Fruit fly (Drosophila melanogaster) whole organism, embryonic: ENCODE data around the gene CG5003.

ENCODE experiments used
- CG10366 ChIP-seq: fragments of 200-800 bp; sonication (Bioruptor generic); IDR thresholded peaks from 2 replicates; pipeline ENCODE4 v1.3.6; 2022; ENCODE audit warnings: missing biosample characterization, missing genetic modification characterization
- CG10565 ChIP-seq: fragments of 200-800 bp; sonication (Bioruptor generic); optimal IDR thresholded peaks from 3 replicates; lab custom pipeline; 2016; ENCODE audit warnings: missing biosample characterization, mild to moderate bottlenecking, missing genetic modification characterization
- CG10979 ChIP-seq: fragments of 200-800 bp; sonication (Bioruptor generic); optimal IDR thresholded peaks from 2 replicates; lab custom pipeline; 2018; ENCODE audit warnings: missing biosample characterization, mild to moderate bottlenecking, missing genetic modification characterization, moderate library complexity
- CG11504 ChIP-seq: fragments of 200-800 bp; sonication (Bioruptor generic); optimal IDR thresholded peaks from 3 replicates; lab custom pipeline; 2019; ENCODE audit warnings: missing biosample characterization, mild to moderate bottlenecking, missing genetic modification characterization, moderate library complexity
- CG12299 ChIP-seq: fragments of 200-800 bp; sonication (Bioruptor generic); optimal IDR thresholded peaks from 2 replicates; lab custom pipeline; 2018; ENCODE audit warnings: missing biosample characterization, mild to moderate bottlenecking, missing genetic modification characterization
- CG12744 ChIP-seq: fragments of 200-800 bp; sonication (Bioruptor generic); optimal IDR thresholded peaks from 2 replicates; lab custom pipeline; 2016; ENCODE audit warnings: missing biosample characterization, missing genetic modification characterization
- CG13123 ChIP-seq: fragments of 200-800 bp; sonication (Bioruptor generic); optimal IDR thresholded peaks from 2 replicates; lab custom pipeline; 2016; ENCODE audit warnings: missing biosample characterization, missing genetic modification characterization
- CG14050 ChIP-seq: fragments of 200-800 bp; sonication (Bioruptor generic); IDR thresholded peaks from 3 replicates; pipeline ENCODE4 v1.3.6; 2022; ENCODE audit warnings: missing biosample characterization, missing genetic modification characterization
- CG1647 ChIP-seq: fragments of 200-800 bp; sonication (Bioruptor generic); optimal IDR thresholded peaks from 3 replicates; lab custom pipeline; 2016; ENCODE audit warnings: missing biosample characterization, missing genetic modification characterization
- CG16779 ChIP-seq: fragments of 200-800 bp; sonication (Bioruptor generic); IDR thresholded peaks from 2 replicates; pipeline ENCODE4 v1.3.6; 2022; ENCODE audit warnings: missing biosample characterization, missing genetic modification characterization
- CG2129 ChIP-seq: fragments of 200-800 bp; sonication (Bioruptor generic); IDR thresholded peaks from 2 replicates; pipeline ENCODE4 v1.3.6; 2022; ENCODE audit warnings: missing biosample characterization, missing genetic modification characterization; ENCODE audit not compliant: partially characterized antibody
- CG3065 ChIP-seq: fragments of 200-800 bp; sonication (Bioruptor generic); optimal IDR thresholded peaks from 2 replicates; lab custom pipeline; 2016; ENCODE audit warnings: missing biosample characterization, missing genetic modification characterization
- CG31388 ChIP-seq: fragments of 200-800 bp; sonication (Bioruptor generic); optimal IDR thresholded peaks from 2 replicates; lab custom pipeline; 2016; ENCODE audit warnings: missing biosample characterization, missing genetic modification characterization
- CG3838 ChIP-seq: fragments of 200-800 bp; sonication (Bioruptor generic); optimal IDR thresholded peaks from 3 replicates; lab custom pipeline; 2016; ENCODE audit warnings: missing biosample characterization, missing genetic modification characterization
- CG4328 ChIP-seq: fragments of 200-800 bp; sonication (Bioruptor generic); optimal IDR thresholded peaks from 3 replicates; lab custom pipeline; 2017; ENCODE audit warnings: missing biosample characterization, missing genetic modification reagents, missing genetic modification characterization
- CG7928 ChIP-seq: fragments of 200-800 bp; sonication (Bioruptor generic); optimal IDR thresholded peaks from 2 replicates; lab custom pipeline; 2017; ENCODE audit warnings: missing biosample characterization, mild to moderate bottlenecking, missing genetic modification characterization
- CG7987 ChIP-seq: fragments of 200-800 bp; sonication (Bioruptor generic); optimal IDR thresholded peaks from 2 replicates; lab custom pipeline; 2018; ENCODE audit warnings: missing biosample characterization, mild to moderate bottlenecking, missing genetic modification characterization, moderate library complexity
- CG8388 ChIP-seq: fragments of 200-800 bp; sonication (Bioruptor generic); optimal IDR thresholded peaks from 2 replicates; lab custom pipeline; 2019; ENCODE audit warnings: missing biosample characterization, mild to moderate bottlenecking, missing genetic modification characterization, moderate library complexity
- CG9215 ChIP-seq: fragments of 200-800 bp; sonication (Bioruptor generic); IDR thresholded peaks from 2 replicates; pipeline ENCODE4 v1.3.6; 2022; ENCODE audit warnings: missing biosample characterization, missing genetic modification characterization
- Camta ChIP-seq: fragments of 200-800 bp; sonication (Bioruptor generic); optimal IDR thresholded peaks from 2 replicates; lab custom pipeline; 2016; ENCODE audit warnings: missing biosample characterization, missing genetic modification characterization
- Dll ChIP-seq: fragments of 200-800 bp; sonication (Bioruptor generic); IDR thresholded peaks from 4 replicates; pipeline ENCODE4 v1.3.6; 2022; ENCODE audit warnings: missing biosample characterization, missing genetic modification characterization; ENCODE audit not compliant: partially characterized antibody
- Dref ChIP-seq: fragments of 200-800 bp; sonication (Bioruptor generic); IDR thresholded peaks from 2 replicates; pipeline ENCODE4 v1.3.6; 2022; ENCODE audit warnings: missing biosample characterization, missing genetic modification characterization
- Eip74EF ChIP-seq, 2 experiments: fragments of 200-800 bp in 1 of 2; fragments of >200 bp in 1 of 2; sonication (Bioruptor generic) in 1 of 2; optimal IDR thresholded peaks; 2 replicates each; lab custom pipeline; 2017 to 2019; ENCODE audit warnings: missing biosample characterization in 2 of 2, missing genetic modification characterization in 2 of 2, mild to moderate bottlenecking in 1 of 2, moderate library complexity in 1 of 2
- Elba2 ChIP-seq: fragments of 200-800 bp; sonication (Bioruptor generic); optimal IDR thresholded peaks from 3 replicates; lab custom pipeline; 2016; ENCODE audit warnings: missing biosample characterization, missing genetic modification characterization
- HLH4C ChIP-seq: fragments of 200-800 bp; sonication (Bioruptor generic); IDR thresholded peaks from 3 replicates; pipeline ENCODE4 v1.3.6; 2022; ENCODE audit warnings: missing biosample characterization, missing genetic modification characterization; ENCODE audit not compliant: partially characterized antibody
- HmgD ChIP-seq: fragments of 200-800 bp; sonication (Bioruptor generic); optimal IDR thresholded peaks from 3 replicates; lab custom pipeline; 2016; ENCODE audit warnings: missing biosample characterization, missing genetic modification characterization
- Hr3 ChIP-seq: fragments of 200-800 bp; sonication (Bioruptor generic); optimal IDR thresholded peaks from 3 replicates; lab custom pipeline; 2016; ENCODE audit warnings: missing biosample characterization, missing genetic modification characterization
- Hr51 ChIP-seq, 2 experiments: fragments of 200-800 bp; sonication (Bioruptor generic); optimal IDR thresholded peaks; 2 replicates in 1 of 2; 3 replicates in 1 of 2; lab custom pipeline; 2016 to 2018; ENCODE audit warnings: missing biosample characterization in 2 of 2, missing genetic modification characterization in 2 of 2, mild to moderate bottlenecking in 1 of 2, moderate library complexity in 1 of 2
- Kr ChIP-seq: fragments of 200-800 bp; sonication (Bioruptor generic); optimal IDR thresholded peaks from 2 replicates; lab custom pipeline; 2017; ENCODE audit warnings: missing biosample characterization, mild to moderate bottlenecking, missing genetic modification characterization
- MBD-R2 ChIP-seq: fragments of 200-800 bp; sonication (Bioruptor generic); IDR thresholded peaks from 2 replicates; pipeline ENCODE4 v1.3.6; 2022; ENCODE audit warnings: missing biosample characterization, missing genetic modification characterization
- MTF-1 ChIP-seq: fragments of 200-800 bp; sonication (Bioruptor generic); optimal IDR thresholded peaks from 2 replicates; lab custom pipeline; 2018; ENCODE audit warnings: missing biosample characterization, mild to moderate bottlenecking, missing genetic modification characterization, borderline replicate concordance
- Max ChIP-seq: fragments of 200-800 bp; sonication (Bioruptor generic); optimal IDR thresholded peaks from 2 replicates; lab custom pipeline; 2016; ENCODE audit warnings: missing biosample characterization, mild to moderate bottlenecking, missing genetic modification characterization
- Oaz ChIP-seq: fragments of 200-800 bp; sonication (Bioruptor generic); IDR thresholded peaks from 2 replicates; pipeline ENCODE4 v1.3.6; 2022; ENCODE audit warnings: missing biosample characterization, missing genetic modification characterization
- Oli ChIP-seq: fragments of 200-800 bp; sonication (Bioruptor generic); optimal IDR thresholded peaks from 2 replicates; lab custom pipeline; 2018; ENCODE audit warnings: missing biosample characterization, mild to moderate bottlenecking, missing genetic modification characterization, moderate library complexity
- Tbp ChIP-seq: fragments of >200 bp; optimal IDR thresholded peaks from 2 replicates; lab custom pipeline; 2018; ENCODE audit warnings: missing biosample characterization, missing genetic modification characterization
- Vsx1 ChIP-seq: fragments of 200-800 bp; sonication (Bioruptor generic); optimal IDR thresholded peaks from 2 replicates; lab custom pipeline; 2017; ENCODE audit warnings: missing biosample characterization, mild to moderate bottlenecking, missing genetic modification characterization, missing genetic modification reagents
- br ChIP-seq: fragments of >200 bp; optimal IDR thresholded peaks from 2 replicates; lab custom pipeline; 2017
- caup ChIP-seq: fragments of 200-800 bp; sonication (Bioruptor generic); optimal IDR thresholded peaks from 3 replicates; lab custom pipeline; 2017; ENCODE audit warnings: missing biosample characterization, mild to moderate bottlenecking, missing genetic modification characterization, moderate library complexity; ENCODE audit not compliant: severe bottlenecking
- chm ChIP-seq: fragments of 200-800 bp; sonication (Bioruptor generic); IDR thresholded peaks from 2 replicates; pipeline ENCODE4 v1.3.6; 2022; ENCODE audit warnings: missing biosample characterization, missing genetic modification characterization
- crol ChIP-seq: fragments of 200-800 bp; sonication (Bioruptor generic); IDR thresholded peaks from 2 replicates; pipeline ENCODE4 v1.3.6; 2022; ENCODE audit warnings: missing biosample characterization, missing genetic modification characterization
- hth ChIP-seq: fragments of >200 bp; optimal IDR thresholded peaks from 2 replicates; lab custom pipeline; 2017; ENCODE audit warnings: inconsistent platforms
- maf-S ChIP-seq: fragments of 200-800 bp; sonication (Bioruptor generic); optimal IDR thresholded peaks from 2 replicates; lab custom pipeline; 2016; ENCODE audit warnings: missing biosample characterization, missing genetic modification characterization
- mirr ChIP-seq: fragments of 200-800 bp; sonication (Bioruptor generic); optimal IDR thresholded peaks from 3 replicates; lab custom pipeline; 2018; ENCODE audit warnings: missing biosample characterization, mild to moderate bottlenecking, missing genetic modification characterization
- odd ChIP-seq: fragments of 200-800 bp; sonication (Bioruptor generic); optimal IDR thresholded peaks from 2 replicates; lab custom pipeline; 2017; ENCODE audit warnings: missing biosample characterization, mild to moderate bottlenecking, missing genetic modification characterization
- onecut ChIP-seq: fragments of 200-800 bp; sonication (Bioruptor generic); IDR thresholded peaks from 2 replicates; pipeline ENCODE4 v1.3.6; 2022; ENCODE audit warnings: missing biosample characterization, missing genetic modification characterization
- pb ChIP-seq: fragments of 200-800 bp; sonication (Bioruptor generic); optimal IDR thresholded peaks from 3 replicates; lab custom pipeline; 2016; ENCODE audit warnings: missing biosample characterization, missing genetic modification characterization
- psq ChIP-seq: fragments of 200-800 bp; sonication (Bioruptor generic); optimal IDR thresholded peaks from 2 replicates; lab custom pipeline; 2017; ENCODE audit warnings: missing biosample characterization, missing genetic modification characterization
- pzg ChIP-seq: fragments of 200-800 bp; sonication (Bioruptor generic); optimal IDR thresholded peaks from 3 replicates; lab custom pipeline; 2018; ENCODE audit warnings: missing biosample characterization, mild to moderate bottlenecking, missing genetic modification characterization, moderate library complexity
- ro ChIP-seq: fragments of 200-800 bp; sonication (Bioruptor generic); IDR thresholded peaks from 2 replicates; pipeline ENCODE4 v1.3.6; 2022; ENCODE audit warnings: missing biosample characterization, missing genetic modification characterization
- sug ChIP-seq: fragments of 200-800 bp; optimal IDR thresholded peaks from 2 replicates; lab custom pipeline; 2019; ENCODE audit warnings: missing biosample characterization, mild to moderate bottlenecking, missing genetic modification characterization, moderate library complexity

The CG5003 gene

dm6 chr3R:27916355-27917019 is at the start of gene CG5003, which contains the start of gene mRpS22 (continued):
- TF ChIP-seq Max (peak; percentile 63), CG1647 (peak; percentile 55), odd (no peak), CG14050 (no peak), CG4328 (GFP tag; lab: Kevin White, UChicago) (peak; percentile 58), chm (GFP tag; lab: Robert Waterston, UW) (peak; percentile 34; the same call in 1 of the 2 replicates), CG10565 (GFP tag; lab: Kevin White, UChicago) (no peak), Camta (GFP tag; lab: Kevin White, UChicago) (no peak), CG11504 (tag; lab: Kevin White, UChicago) (peak; percentile 73), Dref (GFP tag; lab: Robert Waterston, UW) (no peak), Hr3 (peak; percentile 64), mirr (peak; percentile 3), br (no peak), onecut (GFP tag; lab: Robert Waterston, UW) (peak; percentile 9; the same call in 1 of the 2 replicates), CG7987 (GFP tag; lab: Kevin White, UChicago) (no peak), CG31388 (GFP tag; lab: Kevin White, UChicago) (no peak), Eip74EF (GFP tag; optimal IDR thresholded peaks at IDR 0.05; lab: Kevin White, UChicago) (no peak), Tbp (no peak), CG12299 (no peak), hth (no peak), crol (GFP tag; lab: Robert Waterston, UW) (no peak), MTF-1 (no peak), HLH4C (GFP tag; lab: Robert Waterston, UW) (no peak), CG12744 (GFP tag; lab: Kevin White, UChicago) (no peak), Kr (GFP tag; lab: Kevin White, UChicago) (no peak), sug (peak; percentile 73), Vsx1 (no peak), CG8388 (GFP tag; lab: Kevin White, UChicago) (peak; percentile 14), maf-S (GFP tag; lab: Kevin White, UChicago) (no peak), CG10366 (GFP tag; lab: Robert Waterston, UW) (peak; percentile 23), CG2129 (GFP tag; lab: Robert Waterston, UW) (no peak), pzg (peak; percentile 22), ro (GFP tag; lab: Robert Waterston, UW) (0 out of 2 replicates have a peak, but pooled peaks have one; percentile 7), CG3838 (GFP tag; lab: Kevin White, UChicago) (no peak), CG13123 (no peak), pb (no peak), MBD-R2 (GFP tag; lab: Robert Waterston, UW) (peak; percentile 68), Dll (GFP tag; lab: Robert Waterston, UW) (peak; percentile 41; the same call in 2 of the 4 replicates), CG10979 (peak; percentile 40), Oaz (peak; percentile 35; the same call in 1 of the 2 replicates), CG9215 (GFP tag; lab: Robert Waterston, UW) (peak; percentile 45), Oli (tag; lab: Kevin White, UChicago) (peak; percentile 28), CG16779 (GFP tag; lab: Robert Waterston, UW) (no peak), CG3065 (GFP tag; lab: Kevin White, UChicago) (no peak), psq (GFP tag; lab: Kevin White, UChicago) (no peak), CG7928 (GFP tag; lab: Kevin White, UChicago) (no peak), Hr51 (GFP tag; optimal IDR thresholded peaks at IDR 0.05; lab: Kevin White, UChicago) (peak in 1 of 2 experiments; percentile 57), caup (GFP tag; lab: Kevin White, UChicago) (peak; percentile 39), Elba2 (GFP tag; lab: Kevin White, UChicago) (peak; percentile 66), HmgD (GFP tag; lab: Kevin White, UChicago) (no peak)
